Fruit fly (Drosophila melanogaster) whole organism, embryonic: ENCODE data around the gene simj.

ENCODE experiments used
- Atf-2 ChIP-seq: fragments of 200-800 bp; sonication (Bioruptor generic); optimal IDR thresholded peaks from 2 replicates; lab custom pipeline; 2016; ENCODE audit warnings: missing biosample characterization, missing genetic modification characterization
- Blimp-1 ChIP-seq: fragments of 200-800 bp; sonication (Bioruptor generic); optimal IDR thresholded peaks from 3 replicates; lab custom pipeline; 2018; ENCODE audit warnings: missing biosample characterization, missing genetic modification characterization, mild to moderate bottlenecking, moderate library complexity, missing genetic modification reagents
- CG10654 ChIP-seq: fragments of 200-800 bp; sonication (Bioruptor generic); optimal IDR thresholded peaks from 2 replicates; lab custom pipeline; 2016; ENCODE audit warnings: missing biosample characterization, missing genetic modification characterization
- CG13424 ChIP-seq: fragments of 200-800 bp; sonication (Bioruptor generic); optimal IDR thresholded peaks from 2 replicates; lab custom pipeline; 2019; ENCODE audit warnings: missing biosample characterization, mild to moderate bottlenecking, missing genetic modification characterization, moderate library complexity
- CG17385 ChIP-seq: fragments of 200-800 bp; sonication (Bioruptor generic); optimal IDR thresholded peaks from 3 replicates; lab custom pipeline; 2018; ENCODE audit warnings: missing biosample characterization, mild to moderate bottlenecking, missing genetic modification characterization
- CG1832 ChIP-seq: fragments of 200-800 bp; sonication (Bioruptor generic); optimal IDR thresholded peaks from 2 replicates; lab custom pipeline; 2017; ENCODE audit warnings: missing biosample characterization, mild to moderate bottlenecking, missing genetic modification characterization, inconsistent platforms
- CG18599 ChIP-seq: fragments of 200-800 bp; sonication (Bioruptor generic); optimal IDR thresholded peaks from 3 replicates; lab custom pipeline; 2017; ENCODE audit warnings: missing biosample characterization, missing genetic modification characterization, mild to moderate bottlenecking, moderate library complexity, missing genetic modification reagents
- CG2129 ChIP-seq: fragments of 200-800 bp; sonication (Bioruptor generic); IDR thresholded peaks from 2 replicates; pipeline ENCODE4 v1.3.6; 2022; ENCODE audit warnings: missing biosample characterization, missing genetic modification characterization; ENCODE audit not compliant: partially characterized antibody
- CG2199 ChIP-seq: fragments of 200-800 bp; sonication (Bioruptor generic); IDR thresholded peaks from 3 replicates; pipeline ENCODE4 v1.3.6; 2022; ENCODE audit warnings: missing biosample characterization, missing genetic modification characterization
- CG3281 ChIP-seq: fragments of 200-800 bp; sonication (Bioruptor generic); optimal IDR thresholded peaks from 3 replicates; lab custom pipeline; 2017; ENCODE audit warnings: missing biosample characterization, mild to moderate bottlenecking, missing genetic modification characterization
- CG34224 ChIP-seq: fragments of 200-800 bp; sonication (Bioruptor generic); IDR thresholded peaks from 3 replicates; pipeline ENCODE4 v1.3.6; 2022; ENCODE audit warnings: missing biosample characterization, missing genetic modification characterization; ENCODE audit not compliant: partially characterized antibody
- CG42726 ChIP-seq: fragments of 200-800 bp; sonication (Bioruptor generic); IDR thresholded peaks from 2 replicates; pipeline ENCODE4 v1.3.6; 2022; ENCODE audit warnings: missing biosample characterization, missing genetic modification characterization; ENCODE audit not compliant: partially characterized antibody
- CG4328 ChIP-seq: fragments of 200-800 bp; sonication (Bioruptor generic); optimal IDR thresholded peaks from 3 replicates; lab custom pipeline; 2017; ENCODE audit warnings: missing biosample characterization, missing genetic modification reagents, missing genetic modification characterization
- CG6765 ChIP-seq: fragments of 200-800 bp; sonication (Bioruptor generic); optimal IDR thresholded peaks from 3 replicates; lab custom pipeline; 2017; ENCODE audit warnings: missing biosample characterization, mild to moderate bottlenecking, missing genetic modification characterization
- CG7372 ChIP-seq: fragments of 200-800 bp; sonication (Bioruptor generic); IDR thresholded peaks from 2 replicates; pipeline ENCODE4 v1.3.6; 2022; ENCODE audit warnings: missing biosample characterization, missing genetic modification characterization
- CG8089 ChIP-seq: fragments of 200-800 bp; sonication (Bioruptor generic); optimal IDR thresholded peaks from 3 replicates; lab custom pipeline; 2016; ENCODE audit warnings: missing biosample characterization, missing genetic modification characterization
- Gsc ChIP-seq: fragments of 200-800 bp; sonication (Bioruptor generic); IDR thresholded peaks from 2 replicates; pipeline ENCODE4 v1.3.6; 2022; ENCODE audit warnings: missing biosample characterization, missing genetic modification characterization
- H15 ChIP-seq: fragments of 200-800 bp; sonication (Bioruptor generic); IDR thresholded peaks from 3 replicates; pipeline ENCODE4 v1.3.6; 2022; ENCODE audit warnings: missing biosample characterization, missing genetic modification characterization
- H2.0 ChIP-seq: fragments of 200-800 bp; sonication (Bioruptor generic); IDR thresholded peaks from 2 replicates; pipeline ENCODE4 v1.3.6; 2022; ENCODE audit warnings: missing biosample characterization, missing genetic modification characterization
- HLH4C ChIP-seq: fragments of 200-800 bp; sonication (Bioruptor generic); IDR thresholded peaks from 3 replicates; pipeline ENCODE4 v1.3.6; 2022; ENCODE audit warnings: missing biosample characterization, missing genetic modification characterization; ENCODE audit not compliant: partially characterized antibody
- Hey ChIP-seq: fragments of 200-800 bp; sonication (Bioruptor generic); optimal IDR thresholded peaks from 3 replicates; lab custom pipeline; 2018; ENCODE audit warnings: missing biosample characterization, mild to moderate bottlenecking, missing genetic modification characterization
- Nf-YA ChIP-seq: fragments of 200-800 bp; sonication (Bioruptor generic); IDR thresholded peaks from 2 replicates; pipeline ENCODE4 v1.3.6; 2022; ENCODE audit warnings: missing biosample characterization, missing genetic modification characterization
- Trl ChIP-seq, 3 experiments: fragments of >200 bp in 2 of 3; fragments of 200-800 bp in 1 of 3; sonication (Bioruptor generic) in 1 of 3; optimal IDR thresholded peaks; 2 replicates in 1 of 3; 3 replicates in 2 of 3; lab custom pipeline; 2016 to 2017; ENCODE audit warnings: missing biosample characterization in 1 of 3, missing genetic modification characterization in 1 of 3
- cad ChIP-seq: fragments of >200 bp; optimal IDR thresholded peaks from 2 replicates; lab custom pipeline; 2017; ENCODE audit warnings: missing biosample characterization, missing genetic modification characterization
- chinmo ChIP-seq: fragments of 200-800 bp; sonication (Bioruptor generic); IDR thresholded peaks from 4 replicates; pipeline ENCODE4 v1.3.6; 2022; ENCODE audit warnings: missing biosample characterization, missing genetic modification characterization; ENCODE audit not compliant: partially characterized antibody
- da ChIP-seq: fragments of 200-800 bp; sonication (Bioruptor generic); optimal IDR thresholded peaks from 2 replicates; lab custom pipeline; 2016; ENCODE audit warnings: missing biosample characterization, missing genetic modification characterization
- dmrt11E ChIP-seq: fragments of 200-800 bp; sonication (Bioruptor generic); optimal IDR thresholded peaks from 3 replicates; lab custom pipeline; 2018; ENCODE audit warnings: missing biosample characterization, mild to moderate bottlenecking, missing genetic modification characterization, moderate library complexity
- ewg ChIP-seq: fragments of 200-800 bp; sonication (Bioruptor generic); optimal IDR thresholded peaks from 3 replicates; lab custom pipeline; 2017; ENCODE audit warnings: mild to moderate bottlenecking, missing biosample characterization, missing genetic modification reagents, missing genetic modification characterization
- exex ChIP-seq: fragments of 200-800 bp; sonication (Bioruptor generic); optimal IDR thresholded peaks from 4 replicates; lab custom pipeline; 2018; ENCODE audit warnings: missing biosample characterization, mild to moderate bottlenecking, missing genetic modification characterization, moderate library complexity
- fd64A ChIP-seq: fragments of 200-800 bp; sonication (Bioruptor generic); optimal IDR thresholded peaks from 3 replicates; lab custom pipeline; 2018; ENCODE audit warnings: missing biosample characterization, mild to moderate bottlenecking, missing genetic modification characterization
- grn ChIP-seq: fragments of 200-800 bp; sonication (Bioruptor generic); optimal IDR thresholded peaks from 3 replicates; lab custom pipeline; 2017; ENCODE audit warnings: missing biosample characterization, missing genetic modification characterization
- gsb ChIP-seq: fragments of 200-800 bp; sonication (Bioruptor generic); IDR thresholded peaks from 2 replicates; pipeline ENCODE4 v1.3.6; 2022; ENCODE audit warnings: missing biosample characterization, missing genetic modification characterization
- gt ChIP-seq: fragments of 200-800 bp; sonication (Bioruptor generic); IDR thresholded peaks from 2 replicates; pipeline ENCODE4 v1.3.6; 2022; ENCODE audit warnings: missing biosample characterization, missing genetic modification characterization
- lab ChIP-seq: fragments of 200-800 bp; sonication (Bioruptor generic); optimal IDR thresholded peaks from 3 replicates; lab custom pipeline; 2017; ENCODE audit warnings: missing biosample characterization, missing genetic modification characterization, mild to moderate bottlenecking, moderate library complexity, missing genetic modification reagents
- lbe ChIP-seq: fragments of 200-800 bp; sonication (Bioruptor generic); optimal IDR thresholded peaks from 2 replicates; lab custom pipeline; 2016; ENCODE audit warnings: missing biosample characterization, mild to moderate bottlenecking, missing genetic modification characterization
- nmo ChIP-seq: fragments of 200-800 bp; sonication (Bioruptor generic); optimal IDR thresholded peaks from 2 replicates; lab custom pipeline; 2018; ENCODE audit warnings: missing biosample characterization, mild to moderate bottlenecking, missing genetic modification characterization, moderate library complexity
- nom ChIP-seq: fragments of 200-800 bp; sonication (Bioruptor generic); optimal IDR thresholded peaks from 2 replicates; lab custom pipeline; 2017; ENCODE audit warnings: missing biosample characterization, missing genetic modification characterization, mild to moderate bottlenecking, moderate library complexity, missing genetic modification reagents
- pum ChIP-seq: fragments of 200-800 bp; sonication (Bioruptor generic); optimal IDR thresholded peaks from 2 replicates; lab custom pipeline; 2016; ENCODE audit warnings: missing biosample characterization, missing genetic modification characterization
- ranshi ChIP-seq: fragments of 200-800 bp; sonication (Bioruptor generic); IDR thresholded peaks from 2 replicates; pipeline ENCODE4 v1.3.6; 2022; ENCODE audit warnings: missing biosample characterization, missing genetic modification characterization
- scrt ChIP-seq: fragments of 200-800 bp; sonication (Bioruptor generic); optimal IDR thresholded peaks from 2 replicates; lab custom pipeline; 2018; ENCODE audit warnings: missing biosample characterization, mild to moderate bottlenecking, missing genetic modification characterization, moderate library complexity
- so ChIP-seq: fragments of 200-800 bp; sonication (Bioruptor generic); IDR thresholded peaks from 3 replicates; pipeline ENCODE4 v1.3.6; 2022; ENCODE audit warnings: missing biosample characterization, missing genetic modification characterization
- sqz ChIP-seq: fragments of 200-800 bp; sonication (Bioruptor generic); optimal IDR thresholded peaks from 3 replicates; lab custom pipeline; 2018; ENCODE audit warnings: missing biosample characterization, mild to moderate bottlenecking, missing genetic modification characterization
- tll ChIP-seq, 2 experiments: fragments of 200-800 bp in 1 of 2; fragments of >200 bp in 1 of 2; sonication (Bioruptor generic) in 1 of 2; optimal IDR thresholded peaks; 2 replicates each; lab custom pipeline; 2017 to 2019; ENCODE audit warnings: missing biosample characterization in 2 of 2, missing genetic modification characterization in 2 of 2, mild to moderate bottlenecking in 1 of 2, moderate library complexity in 1 of 2
- twi ChIP-seq: fragments of 200-800 bp; optimal IDR thresholded peaks from 2 replicates; lab custom pipeline; 2019; ENCODE audit warnings: missing biosample characterization, mild to moderate bottlenecking, missing genetic modification characterization, moderate library complexity
- tx ChIP-seq: fragments of 200-800 bp; sonication (Bioruptor generic); optimal IDR thresholded peaks from 2 replicates; lab custom pipeline; 2016; ENCODE audit warnings: missing biosample characterization, missing genetic modification characterization
- vvl ChIP-seq: fragments of 200-800 bp; sonication (Bioruptor generic); IDR thresholded peaks from 2 replicates; pipeline ENCODE4 v1.3.6; 2022; ENCODE audit warnings: missing biosample characterization, missing genetic modification characterization
- z ChIP-seq: fragments of 200-800 bp; sonication (Bioruptor generic); IDR thresholded peaks from 3 replicates; pipeline ENCODE4 v1.3.6; 2022; ENCODE audit warnings: missing biosample characterization, missing genetic modification characterization
- zen ChIP-seq: fragments of 200-800 bp; sonication (Bioruptor generic); optimal IDR thresholded peaks from 3 replicates; lab custom pipeline; 2018; ENCODE audit warnings: missing biosample characterization, mild to moderate bottlenecking, missing genetic modification characterization, moderate library complexity

simj gene

DNA sequence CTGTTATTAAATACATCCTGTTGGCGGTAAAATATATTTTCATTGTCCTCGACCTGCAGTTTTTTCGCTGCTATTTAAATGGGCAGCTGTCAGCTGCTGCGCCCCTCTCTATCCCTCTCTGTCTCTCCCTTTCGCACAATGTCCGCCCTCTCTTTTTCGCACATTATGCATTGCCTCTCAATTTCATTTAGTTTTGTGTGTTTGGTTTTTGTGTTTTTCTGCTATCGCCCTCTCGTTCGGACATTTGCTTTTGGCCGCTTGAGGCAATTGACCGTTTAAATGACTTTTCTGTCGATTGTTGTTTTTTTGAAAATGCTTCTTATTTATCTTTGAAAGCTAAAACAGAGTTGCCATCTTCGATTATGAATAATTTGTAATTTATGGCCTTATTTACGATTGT lies 10.4 kb downstream of the simj start:
- TF ChIP-seq H2.0 (GFP tag; lab: Robert Waterston, UW) (0 out of 2 replicates have a peak, but pooled peaks have one; percentile 16), dmrt11E (no peak), zen (tag; lab: Kevin White, UChicago) (no peak), gsb (GFP tag; lab: Robert Waterston, UW) (no peak), sqz (GFP tag; lab: Kevin White, UChicago) (no peak), Trl (optimal IDR thresholded peaks at IDR 0.05; lab: Kevin White, UChicago) (peak in 1 of 2 experiments; percentile 0), Trl (GFP tag; optimal IDR thresholded peaks at IDR 0.05; lab: Kevin White, UChicago) (no peak), CG6765 (GFP tag; lab: Kevin White, UChicago) (no peak), nmo (GFP tag; lab: Kevin White, UChicago) (no peak), CG1832 (GFP tag; lab: Kevin White, UChicago) (peak; percentile 54), tll (GFP tag; optimal IDR thresholded peaks at IDR 0.05; lab: Kevin White, UChicago) (peak in 1 of 2 experiments; percentile 57), CG4328 (no peak), z (GFP tag; lab: Robert Waterston, UW) (no peak), CG42726 (GFP tag; lab: Robert Waterston, UW) (no peak), CG13424 (no peak), ranshi (GFP tag; lab: Robert Waterston, UW) (no peak), tx (no peak), Atf-2 (no peak), CG10654 (GFP tag; lab: Kevin White, UChicago) (no peak), CG7372 (GFP tag; lab: Robert Waterston, UW) (no peak), chinmo (GFP tag; lab: Robert Waterston, UW) (peak; percentile 69; the same call in 1 of the 4 replicates), H15 (no peak), pum (GFP tag; lab: Kevin White, UChicago) (no peak), Hey (no peak), Nf-YA (GFP tag; lab: Robert Waterston, UW) (no peak), da (GFP tag; lab: Kevin White, UChicago) (peak; percentile 3), Blimp-1 (GFP tag; lab: Kevin White, UChicago) (peak; percentile 10), CG2129 (GFP tag; lab: Robert Waterston, UW) (no peak), lab (GFP tag; lab: Kevin White, UChicago) (no peak), HLH4C (GFP tag; lab: Robert Waterston, UW) (no peak), fd64A (GFP tag; lab: Kevin White, UChicago) (no peak), CG2199 (GFP tag; lab: Robert Waterston, UW) (peak; percentile 73; the same call in 1 of the 3 replicates), twi (tag; lab: Kevin White, UChicago) (no peak), CG3281 (GFP tag; lab: Kevin White, UChicago) (no peak), CG8089 (GFP tag; lab: Kevin White, UChicago) (no peak), gt (GFP tag; lab: Robert Waterston, UW) (no peak), vvl (GFP tag; lab: Robert Waterston, UW) (peak; percentile 19; the same call in 1 of the 2 replicates), Gsc (no peak)
- TF ChIP-seq, all 482 proteins: peak for 9

dm6 chr3L:10675635-10676393 lies 11.3 kb downstream of the simj start:
- TF ChIP-seq CG17385 (peak; percentile 40), CG18599 (peak; percentile 9), grn (GFP tag; lab: Kevin White, UChicago) (peak; percentile 38), nom (GFP tag; lab: Kevin White, UChicago) (peak; percentile 97), CG34224 (0 out of 3 replicates have a peak, but pooled peaks have one; percentile 13), so (GFP tag; lab: Robert Waterston, UW) (0 out of 3 replicates have a peak, but pooled peaks have one; percentile 55), cad (GFP tag; lab: Kevin White, UChicago) (no peak), ewg (no peak), lbe (GFP tag; lab: Kevin White, UChicago) (peak; percentile 18), exex (tag; lab: Kevin White, UChicago) (peak; percentile 13), chinmo (GFP tag; lab: Robert Waterston, UW) (peak; percentile 70; the same call in 1 of the 4 replicates), scrt (GFP tag; lab: Kevin White, UChicago) (no peak), Trl (optimal IDR thresholded peaks at IDR 0.05; lab: Kevin White, UChicago) (peak in 1 of 2 experiments; percentile 12), Trl (GFP tag; optimal IDR thresholded peaks at IDR 0.05; lab: Kevin White, UChicago) (no peak)
